Worm (Caenorhabditis elegans) whole organism, mixed stage, embryonic: Measurements from ENCODE around the gene srlf-2.

ENCODE experiments used
- M03D4.4 ChIP-seq: sonication (generic microtip); optimal IDR thresholded peaks from 2 replicates; lab custom pipeline; 2017; ENCODE audit warnings: mild to moderate bottlenecking, missing genetic modification characterization, missing compliant biosample characterization
- bed-3 ChIP-seq: fragments of 200-800 bp; sonication (Bioruptor generic); optimal IDR thresholded peaks from 3 replicates; lab custom pipeline; 2018; ENCODE audit warnings: mild to moderate bottlenecking, missing genetic modification characterization, moderate library complexity, missing compliant biosample characterization
- blmp-1 ChIP-seq: fragments of 150-350 bp; optimal IDR thresholded peaks from 2 replicates; lab custom pipeline; 2014; ENCODE audit warnings: missing biosample characterization, missing genetic modification characterization
- ceh-43 ChIP-seq: fragments of 200-800 bp; sonication (Bioruptor generic); optimal IDR thresholded peaks from 2 replicates; lab custom pipeline; 2018; ENCODE audit warnings: mild to moderate bottlenecking, missing genetic modification characterization, moderate library complexity, missing compliant biosample characterization
- ceh-83 ChIP-seq: fragments of 200-800 bp; sonication (Bioruptor generic); optimal IDR thresholded peaks from 2 replicates; lab custom pipeline; 2018; ENCODE audit warnings: mild to moderate bottlenecking, missing genetic modification characterization, missing compliant biosample characterization
- ces-1 ChIP-seq: fragments of 150-350 bp; optimal IDR thresholded peaks from 2 replicates; lab custom pipeline; 2014; ENCODE audit warnings: missing biosample characterization, missing genetic modification reagents, missing genetic modification characterization
- cnd-1 ChIP-seq: fragments of 200-800 bp; sonication (Bioruptor generic); optimal IDR thresholded peaks from 2 replicates; lab custom pipeline; 2018; ENCODE audit warnings: mild to moderate bottlenecking, missing genetic modification characterization, missing compliant biosample characterization
- drap-1 ChIP-seq: fragments of 200-800 bp; sonication (Bioruptor generic); optimal IDR thresholded peaks from 3 replicates; lab custom pipeline; 2018; ENCODE audit warnings: mild to moderate bottlenecking, missing genetic modification characterization, missing compliant biosample characterization
- elt-1 ChIP-seq: sonication (generic microtip); optimal IDR thresholded peaks from 2 replicates; lab custom pipeline; 2017; ENCODE audit warnings: missing genetic modification characterization, mild to moderate bottlenecking, missing compliant biosample characterization, antibody characterized with exemption, moderate library complexity, borderline replicate concordance; ENCODE audit not compliant: insufficient read depth
- flh-1 ChIP-seq: fragments of 200-800 bp; sonication (Bioruptor generic); optimal IDR thresholded peaks from 2 replicates; lab custom pipeline; 2018; ENCODE audit warnings: mild to moderate bottlenecking, missing genetic modification characterization, moderate library complexity, missing compliant biosample characterization
- ham-2 ChIP-seq: fragments of 200-800 bp; sonication (Bioruptor generic); optimal IDR thresholded peaks from 2 replicates; lab custom pipeline; 2018; ENCODE audit warnings: mild to moderate bottlenecking, missing genetic modification characterization, missing compliant biosample characterization
- hlh-1 ChIP-seq: fragments of 150-350 bp; optimal IDR thresholded peaks from 2 replicates; lab custom pipeline; 2014; ENCODE audit warnings: missing biosample characterization, missing genetic modification reagents, missing genetic modification characterization
- lin-13 ChIP-seq: fragments of 150-350 bp; optimal IDR thresholded peaks from 2 replicates; lab custom pipeline; 2014; ENCODE audit warnings: missing biosample characterization, missing genetic modification characterization
- lin-32 ChIP-seq: fragments of 200-800 bp; sonication (Bioruptor generic); optimal IDR thresholded peaks from 2 replicates; lab custom pipeline; 2018; ENCODE audit warnings: mild to moderate bottlenecking, missing genetic modification characterization, missing compliant biosample characterization
- lsy-2 ChIP-seq: fragments of 150-350 bp; optimal IDR thresholded peaks from 2 replicates; lab custom pipeline; 2014; ENCODE audit warnings: missing biosample characterization, missing genetic modification characterization
- mep-1 ChIP-seq: fragments of 150-350 bp; optimal IDR thresholded peaks from 2 replicates; lab custom pipeline; 2017; ENCODE audit warnings: missing biosample characterization, missing genetic modification reagents, missing genetic modification characterization, inconsistent platforms
- mls-2 ChIP-seq: sonication (generic microtip); optimal IDR thresholded peaks from 2 replicates; lab custom pipeline; 2016; ENCODE audit warnings: mild to moderate bottlenecking, missing genetic modification characterization, moderate library complexity, missing compliant biosample characterization
- nhr-2 ChIP-seq: fragments of 150-350 bp; optimal IDR thresholded peaks from 2 replicates; lab custom pipeline; 2014; ENCODE audit warnings: missing biosample characterization, missing genetic modification characterization
- nhr-237 ChIP-seq: fragments of 150-350 bp; optimal IDR thresholded peaks from 2 replicates; lab custom pipeline; 2014; ENCODE audit warnings: missing biosample characterization, missing genetic modification characterization
- nhr-28 ChIP-seq: fragments of 150-350 bp; optimal IDR thresholded peaks from 2 replicates; lab custom pipeline; 2014; ENCODE audit warnings: missing biosample characterization, missing genetic modification characterization
- nhr-76 ChIP-seq: sonication (generic microtip); optimal IDR thresholded peaks from 2 replicates; lab custom pipeline; 2017; ENCODE audit warnings: missing biosample characterization, missing genetic modification characterization
- pha-4 ChIP-seq: fragments of 150-350 bp; optimal IDR thresholded peaks from 2 replicates; lab custom pipeline; 2018; ENCODE audit warnings: missing biosample characterization, missing genetic modification reagents, missing genetic modification characterization
- sem-2 ChIP-seq: fragments of 200-800 bp; sonication (Bioruptor generic); optimal IDR thresholded peaks from 2 replicates; lab custom pipeline; 2018; ENCODE audit warnings: mild to moderate bottlenecking, missing genetic modification characterization, missing compliant biosample characterization
- snpc-4 ChIP-seq: fragments of 150-350 bp; optimal IDR thresholded peaks from 2 replicates; lab custom pipeline; 2014; ENCODE audit warnings: missing biosample characterization, missing genetic modification characterization
- sptf-1 ChIP-seq: sonication (generic microtip); optimal IDR thresholded peaks from 2 replicates; lab custom pipeline; 2017; ENCODE audit warnings: mild to moderate bottlenecking, missing genetic modification characterization, moderate library complexity, missing compliant biosample characterization
- tbx-8 ChIP-seq: fragments of 200-800 bp; sonication (Bioruptor generic); optimal IDR thresholded peaks from 2 replicates; lab custom pipeline; 2018; ENCODE audit warnings: mild to moderate bottlenecking, missing genetic modification characterization, moderate library complexity, missing compliant biosample characterization
- unc-39 ChIP-seq: fragments of 150-350 bp; optimal IDR thresholded peaks from 2 replicates; lab custom pipeline; 2014; ENCODE audit warnings: missing biosample characterization, missing genetic modification characterization
- zip-8 ChIP-seq: fragments of 150-350 bp; optimal IDR thresholded peaks from 2 replicates; lab custom pipeline; 2014; ENCODE audit warnings: missing biosample characterization, missing genetic modification characterization
- ztf-11 ChIP-seq: fragments of 150-350 bp; optimal IDR thresholded peaks from 2 replicates; lab custom pipeline; 2014; ENCODE audit warnings: missing biosample characterization, missing genetic modification characterization

Gene srlf-2

DNA sequence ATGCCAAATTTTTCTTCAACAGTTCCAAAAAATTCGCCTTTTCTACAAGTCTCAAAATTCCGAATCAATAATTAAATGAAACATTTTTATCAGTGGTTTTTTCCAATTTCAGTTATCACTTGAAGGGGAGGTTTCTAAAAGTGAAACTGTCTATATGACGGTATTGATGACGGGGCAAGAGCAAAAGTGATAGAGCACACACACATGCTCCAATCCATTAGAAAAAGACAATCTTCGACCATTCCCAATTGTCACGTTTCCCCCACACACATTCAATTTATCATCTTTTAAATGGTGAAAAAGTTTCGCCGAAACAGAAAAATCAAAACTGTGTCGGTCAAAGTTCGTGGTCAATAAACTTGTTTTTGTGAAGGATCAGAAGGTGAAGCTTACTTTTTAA, 36.8 kb upstream of the srlf-2 start:
- no peak for TF ChIP-seq mls-2 (tag; lab: Kevin White, UChicago)
- no peak for TF ChIP-seq lin-32 (GFP tag; lab: Kevin White, UChicago)
- TF ChIP-seq sem-2 = no peak
- no peak for TF ChIP-seq sptf-1 (tag; lab: Kevin White, UChicago)

DNA sequence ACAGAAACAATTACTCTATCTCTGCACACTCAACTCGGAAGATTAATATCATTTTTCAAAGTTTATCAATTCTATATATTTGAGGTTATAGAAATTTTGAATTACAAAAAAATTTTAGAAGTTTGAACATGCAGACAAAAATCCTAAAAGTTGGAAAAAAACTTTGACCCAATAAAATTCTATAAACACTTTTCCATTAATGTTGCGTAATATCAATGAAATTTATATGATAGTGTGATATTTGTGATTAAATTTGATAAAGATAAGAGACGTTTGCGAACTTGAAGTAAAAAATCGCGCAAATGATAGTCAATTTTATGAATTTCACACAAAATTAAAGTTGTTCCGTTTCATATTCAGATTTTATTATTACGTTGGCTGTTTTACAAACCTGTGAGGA, 35.9 kb upstream of the srlf-2 start:
- no peak for TF ChIP-seq flh-1 (GFP tag; lab: Kevin White, UChicago)
- TF ChIP-seq bed-3 (GFP tag; lab: Kevin White, UChicago) = no peak
- TF ChIP-seq sptf-1 (tag; lab: Kevin White, UChicago) = no peak
- no peak for TF ChIP-seq unc-39 (tag; lab: Kevin White, UChicago)
- no peak for TF ChIP-seq nhr-2 (tag; lab: Kevin White, UChicago)
- TF ChIP-seq blmp-1 = no peak
- TF ChIP-seq elt-1 = no peak
- no peak for TF ChIP-seq snpc-4 (tag; lab: Kevin White, UChicago)
- no peak for TF ChIP-seq pha-4 (tag; lab: Kevin White, UChicago)
- no peak for TF ChIP-seq drap-1 (GFP tag; lab: Kevin White, UChicago)
- no peak for TF ChIP-seq ces-1
- no peak for TF ChIP-seq mls-2 (tag; lab: Kevin White, UChicago)
- TF ChIP-seq nhr-28 (tag; lab: Kevin White, UChicago) = no peak
- no peak for TF ChIP-seq lin-32 (GFP tag; lab: Kevin White, UChicago)
- no peak for TF ChIP-seq ceh-83
- no peak for TF ChIP-seq tbx-8 (GFP tag; lab: Kevin White, UChicago)
- TF ChIP-seq lin-13 (tag; lab: Kevin White, UChicago) = no peak
- no peak for TF ChIP-seq zip-8 (tag; lab: Kevin White, UChicago)
- no peak for TF ChIP-seq nhr-76 (tag; lab: Kevin White, UChicago)

- no peak for TF ChIP-seq mep-1
- no peak for TF ChIP-seq zip-8 (tag; lab: Kevin White, UChicago)
- no peak for TF ChIP-seq lin-32 (GFP tag; lab: Kevin White, UChicago)
- TF ChIP-seq elt-1 = no peak
- no peak for TF ChIP-seq lsy-2 (tag; lab: Kevin White, UChicago)
- no peak for TF ChIP-seq ces-1
- no peak for TF ChIP-seq unc-39 (tag; lab: Kevin White, UChicago)
- TF ChIP-seq sem-2 = no peak
- TF ChIP-seq sptf-1 (tag; lab: Kevin White, UChicago) = no peak
- no peak for TF ChIP-seq snpc-4 (tag; lab: Kevin White, UChicago)
- no peak for TF ChIP-seq ceh-43 (GFP tag; lab: Kevin White, UChicago)
- no peak for TF ChIP-seq blmp-1
- TF ChIP-seq ham-2 (GFP tag; lab: Kevin White, UChicago) = no peak
- no peak for TF ChIP-seq cnd-1 (tag; lab: Kevin White, UChicago)
- no peak for TF ChIP-seq drap-1 (GFP tag; lab: Kevin White, UChicago)
- no peak for TF ChIP-seq ztf-11 (tag; lab: Kevin White, UChicago)
- TF ChIP-seq nhr-237 (tag; lab: Kevin White, UChicago) = no peak
- TF ChIP-seq, all 35 proteins: peak for 0
Measured at ce11 chrIV:8456899-8457298, 33.1 kb upstream of the srlf-2 start, which contains the start of gene syx-4. syx-4 (plus strand) TSS chrIV:8457280.

DNA sequence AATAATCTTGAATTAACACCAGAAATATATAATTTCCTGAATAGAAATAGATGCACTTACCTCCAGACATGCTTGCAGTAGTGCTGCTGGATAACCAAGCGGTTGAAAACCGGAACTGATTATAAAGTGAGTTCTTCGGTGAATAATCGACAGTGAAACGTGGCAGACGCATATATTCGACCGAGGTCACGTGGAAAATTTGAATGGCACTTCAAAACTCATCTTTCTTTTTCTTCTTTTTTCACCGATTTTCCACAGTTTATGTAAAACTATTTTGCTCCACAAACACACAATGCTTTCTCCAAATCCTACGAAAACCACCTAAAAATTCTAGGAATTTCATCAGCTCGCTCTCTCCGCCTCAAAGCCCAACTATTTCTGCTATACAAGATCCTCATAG, 29.8 kb upstream of the srlf-2 start, which contains the start of gene ant-1.4:
TSS of gene ant-1.4 (minus strand) at position 101 of the 400 bp plus-strand sequence.
- TF ChIP-seq cnd-1 (tag; lab: Kevin White, UChicago) (no peak), elt-1 (no peak), unc-39 (tag; lab: Kevin White, UChicago) (no peak), ham-2 (GFP tag; lab: Kevin White, UChicago) (no peak), ces-1 (no peak)

ce11 chrIV:8461177-8461576, 28.8 kb upstream of the srlf-2 start:
- TF ChIP-seq elt-1 = no peak

ce11 chrIV:8462376-8462775, 27.6 kb upstream of the srlf-2 start:
- TF ChIP-seq ztf-11 (tag; lab: Kevin White, UChicago) (no peak), hlh-1 (tag; lab: Kevin White, UChicago) (no peak), unc-39 (tag; lab: Kevin White, UChicago) (no peak), M03D4.4 (no peak), bed-3 (GFP tag; lab: Kevin White, UChicago) (no peak)
- TF ChIP-seq, all 35 proteins: peak for 0
